Worm (Caenorhabditis elegans) whole organism, L1 larva: Measurements from ENCODE around the gene cytb-5.1.

Experiments
- C34B4.2 ChIP-seq: sonication (generic microtip); optimal IDR thresholded peaks from 2 replicates; lab custom pipeline; 2017; ENCODE audit warnings: mild to moderate bottlenecking, missing genetic modification characterization, missing compliant biosample characterization
- efl-3 ChIP-seq: fragments of 200-800 bp; sonication (Bioruptor generic); optimal IDR thresholded peaks from 2 replicates; lab custom pipeline; 2018; ENCODE audit warnings: mild to moderate bottlenecking, missing genetic modification characterization, missing compliant biosample characterization
- fkh-10 ChIP-seq: sonication (generic microtip); optimal IDR thresholded peaks from 2 replicates; lab custom pipeline; 2017; ENCODE audit warnings: missing biosample characterization, missing genetic modification reagents, missing genetic modification characterization
- lin-13 ChIP-seq: fragments of 150-350 bp; optimal IDR thresholded peaks from 2 replicates; lab custom pipeline; 2014; ENCODE audit warnings: missing biosample characterization, missing genetic modification reagents, missing genetic modification characterization
- nhr-11 ChIP-seq: fragments of 150-350 bp; optimal IDR thresholded peaks from 2 replicates; lab custom pipeline; 2014; ENCODE audit warnings: missing biosample characterization, missing genetic modification characterization
- nhr-12 ChIP-seq: sonication (generic microtip); optimal IDR thresholded peaks from 2 replicates; lab custom pipeline; 2017; ENCODE audit warnings: missing biosample characterization, missing genetic modification characterization
- pax-3 ChIP-seq: fragments of 200-800 bp; sonication (Bioruptor generic); optimal IDR thresholded peaks from 2 replicates; lab custom pipeline; 2018; ENCODE audit warnings: mild to moderate bottlenecking, missing genetic modification characterization, moderate library complexity, missing compliant biosample characterization
- pqm-1 ChIP-seq: sonication (generic microtip); optimal IDR thresholded peaks from 3 replicates; lab custom pipeline; 2017; ENCODE audit warnings: missing biosample characterization, missing genetic modification characterization
- sox-4 ChIP-seq: sonication (generic microtip); optimal IDR thresholded peaks from 2 replicates; lab custom pipeline; 2016; ENCODE audit warnings: missing genetic modification characterization, missing compliant biosample characterization
- unc-130 ChIP-seq: fragments of 150-350 bp; optimal IDR thresholded peaks from 2 replicates; lab custom pipeline; 2017; ENCODE audit warnings: missing biosample characterization, missing genetic modification characterization, inconsistent platforms
- unc-62 ChIP-seq: fragments of 150-350 bp; optimal IDR thresholded peaks from 2 replicates; lab custom pipeline; 2014; ENCODE audit warnings: missing biosample characterization, missing genetic modification reagents, missing genetic modification characterization
- xbp-1 ChIP-seq: sonication (generic microtip); optimal IDR thresholded peaks from 2 replicates; lab custom pipeline; 2016; ENCODE audit warnings: missing genetic modification characterization, missing compliant biosample characterization

- TF ChIP-seq unc-62 (GFP tag; lab: Kevin White, UChicago) (no peak), fkh-10 (GFP tag; lab: Kevin White, UChicago) (no peak), unc-130 (tag; lab: Kevin White, UChicago) (no peak), nhr-11 (tag; lab: Kevin White, UChicago) (no peak), C34B4.2 (tag; lab: Kevin White, UChicago) (no peak), xbp-1 (tag; lab: Kevin White, UChicago) (no peak), sox-4 (tag; lab: Kevin White, UChicago) (no peak), pax-3 (no peak), efl-3 (GFP tag; lab: Kevin White, UChicago) (no peak), pqm-1 (tag; lab: Kevin White, UChicago) (no peak), nhr-12 (tag; lab: Kevin White, UChicago) (no peak), lin-13 (no peak)
These were observed 22.8 kb downstream of the cytb-5.1 start for ce11 chrX:14024400-14024953.
